Worm (Caenorhabditis elegans) whole organism, midembryonic: ENCODE results near the gene irld-24.

ENCODE experiments used
- cog-1 ChIP-seq: sonication (generic microtip); optimal IDR thresholded peaks from 2 replicates; lab custom pipeline; 2016; ENCODE audit warnings: missing genetic modification characterization, missing compliant biosample characterization
- med-1 ChIP-seq: sonication (generic microtip); optimal IDR thresholded peaks from 2 replicates; lab custom pipeline; 2017; ENCODE audit warnings: missing genetic modification characterization, mild to moderate bottlenecking, missing compliant biosample characterization, antibody characterized with exemption, missing genetic modification reagents; ENCODE audit not compliant: insufficient read depth
- ref-1 ChIP-seq: fragments of 200-800 bp; sonication (Bioruptor generic); conservative IDR thresholded peaks from 2 replicates; pipeline ENCODE4 v1.3.6; 2022; ENCODE audit warnings: missing genetic modification reagents, missing genetic modification characterization, missing compliant biosample characterization
- tab-1 ChIP-seq: fragments of 200-800 bp; sonication (Bioruptor generic); IDR thresholded peaks from 2 replicates; pipeline ENCODE4 v1.3.6; 2022; ENCODE audit warnings: missing genetic modification characterization, missing compliant biosample characterization
- ztf-29 ChIP-seq: fragments of 200-800 bp; sonication (Bioruptor generic); IDR thresholded peaks from 2 replicates; pipeline ENCODE4 v1.3.6; 2022; ENCODE audit warnings: missing genetic modification reagents, missing genetic modification characterization, missing compliant biosample characterization

Gene irld-24

DNA sequence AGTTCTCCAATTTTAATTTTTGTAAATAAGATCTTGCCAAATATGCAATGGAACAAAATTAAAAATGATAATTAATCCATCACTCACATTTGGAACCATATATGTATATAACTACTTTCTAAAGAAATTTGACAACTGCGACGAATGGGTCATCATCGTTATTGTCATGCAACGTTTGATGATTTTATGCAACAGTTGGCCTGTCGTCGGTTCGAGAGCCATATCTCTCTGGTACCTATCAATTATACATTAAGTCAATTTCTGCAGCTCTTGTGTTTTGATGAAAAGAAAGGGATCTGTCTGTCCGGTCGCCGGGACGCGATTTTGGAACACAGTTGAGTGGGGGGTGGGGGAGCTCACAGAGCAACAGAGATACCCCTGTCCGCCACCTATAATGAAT, 52.9 kb downstream of the irld-24 start:
- TF ChIP-seq tab-1 (GFP tag; lab: Robert Waterston, UW) (no peak), ztf-29 (GFP tag; lab: Robert Waterston, UW) (no peak), cog-1 (tag; lab: Kevin White, UChicago) (no peak), med-1 (GFP tag; lab: Kevin White, UChicago) (no peak), ref-1 (no peak)
